Worm (Caenorhabditis elegans): ENCODE data around the gene lonp-2.

Gene lonp-2

DNA sequence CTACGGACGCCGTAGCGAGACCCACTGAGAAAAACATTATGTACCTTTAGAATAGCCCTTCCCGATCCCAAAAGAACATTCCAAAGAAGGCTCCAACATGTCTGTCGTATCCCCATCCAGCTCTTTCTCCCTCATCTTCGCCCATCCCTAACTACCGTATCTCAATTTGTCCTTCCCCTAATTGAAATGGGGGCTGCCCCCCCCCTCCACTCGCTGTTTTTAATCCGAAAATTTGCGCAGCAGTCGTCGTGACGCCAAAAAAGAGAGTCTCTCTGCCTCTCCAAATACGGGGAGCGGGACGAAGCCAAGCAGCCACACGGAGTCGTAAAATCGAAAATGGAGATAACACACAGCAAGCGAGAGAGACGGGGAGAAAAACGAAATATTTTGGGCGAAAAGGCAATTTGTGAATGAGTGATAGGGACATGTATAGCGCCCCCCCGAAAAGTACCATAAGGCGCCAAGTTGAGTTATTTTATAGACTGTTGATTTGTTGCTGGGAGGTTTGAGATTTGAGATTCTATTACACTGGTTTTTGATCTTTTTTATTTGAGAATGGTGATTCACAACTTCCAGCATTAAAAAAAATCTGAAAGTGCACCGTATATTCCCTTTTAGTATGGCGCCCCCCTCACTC is 25.5 kb upstream of the lonp-2 start:
- TF ChIP-seq sox-4 (tag; optimal IDR thresholded peaks at IDR 0.05) (no peak), hlh-4 (tag; optimal IDR thresholded peaks at IDR 0.05) (no peak), skn-1 (tag; optimal IDR thresholded peaks at IDR 0.05) (no peak), nhr-47 (tag; optimal IDR thresholded peaks at IDR 0.05) (no peak), snu-23 (GFP tag; optimal IDR thresholded peaks at IDR 0.05) (no peak), ztf-4 (tag; optimal IDR thresholded peaks at IDR 0.05) (no peak), lir-3 (tag; optimal IDR thresholded peaks at IDR 0.05; ENCODE audit: poor library complexity) (no peak), ceh-63 (GFP tag; optimal IDR thresholded peaks at IDR 0.05) (peak; percentile 88), pqm-1 (tag; optimal IDR thresholded peaks at IDR 0.05) (no peak), lin-13 (GFP tag; optimal IDR thresholded peaks at IDR 0.05) (no peak), ets-5 (GFP tag; IDR thresholded peaks at IDR 0.05) (no peak), nhr-85 (tag) (peak; percentile 62), nhr-71 (tag; optimal IDR thresholded peaks at IDR 0.05) (no peak), lin-15B (tag; optimal IDR thresholded peaks at IDR 0.05) (no peak), lin-39 (tag; optimal IDR thresholded peaks at IDR 0.05) (no peak), lin-14 (GFP tag; optimal IDR thresholded peaks at IDR 0.05) (peak; percentile 30), blmp-1 (tag; optimal IDR thresholded peaks at IDR 0.05) (peak; percentile 19), lsy-2 (tag; optimal IDR thresholded peaks at IDR 0.05) (peak in 1 of 2 experiments; percentile 11), hpl-2 (GFP tag; optimal IDR thresholded peaks at IDR 0.05) (no peak), snpc-4 (tag; optimal IDR thresholded peaks at IDR 0.05) (no peak), ceh-8 (GFP tag; optimal IDR thresholded peaks at IDR 0.05) (no peak), F16B12.6 (tag; optimal IDR thresholded peaks at IDR 0.05) (no peak), egl-27 (tag; optimal IDR thresholded peaks at IDR 0.05) (no peak), nhr-77 (tag; optimal IDR thresholded peaks at IDR 0.05) (no peak), mef-2 (tag; optimal IDR thresholded peaks at IDR 0.05) (no peak), pag-3 (tag; optimal IDR thresholded peaks at IDR 0.05; ENCODE audit: borderline replicate concordance, insufficient read depth) (no peak), efl-3 (GFP tag; optimal IDR thresholded peaks at IDR 0.05) (no peak), unc-30 (tag; optimal IDR thresholded peaks at IDR 0.05) (no peak), aha-1 (tag; optimal IDR thresholded peaks at IDR 0.05) (no peak), alr-1 (tag; optimal IDR thresholded peaks at IDR 0.05; ENCODE audit: borderline replicate concordance) (no peak)

DNA sequence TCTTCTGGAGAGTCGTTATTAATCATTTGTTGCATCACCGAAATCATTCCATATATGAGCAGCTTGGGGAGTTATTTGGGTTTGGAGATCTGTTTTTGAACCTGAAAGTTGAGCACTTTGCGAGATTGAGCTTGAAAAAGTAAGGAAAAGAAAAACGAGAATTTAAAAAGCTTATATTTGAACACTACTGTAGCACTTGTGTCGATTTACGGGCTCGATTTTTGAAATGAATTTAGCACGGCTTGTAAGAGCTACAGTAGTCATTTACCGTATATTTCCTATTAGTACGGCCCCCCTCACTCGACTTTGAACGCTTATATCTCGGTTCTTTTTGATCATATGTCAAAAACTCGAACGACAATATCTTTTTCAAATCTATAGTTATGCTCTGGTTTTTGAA is 23.4 kb upstream of the lonp-2 start, which contains the start of gene nob-1:
Gene nob-1 (minus strand): TSS at position 101 of the 400 bp plus-strand sequence.
- TF ChIP-seq unc-98 (GFP tag; IDR thresholded peaks at IDR 0.05), result no peak

DNA sequence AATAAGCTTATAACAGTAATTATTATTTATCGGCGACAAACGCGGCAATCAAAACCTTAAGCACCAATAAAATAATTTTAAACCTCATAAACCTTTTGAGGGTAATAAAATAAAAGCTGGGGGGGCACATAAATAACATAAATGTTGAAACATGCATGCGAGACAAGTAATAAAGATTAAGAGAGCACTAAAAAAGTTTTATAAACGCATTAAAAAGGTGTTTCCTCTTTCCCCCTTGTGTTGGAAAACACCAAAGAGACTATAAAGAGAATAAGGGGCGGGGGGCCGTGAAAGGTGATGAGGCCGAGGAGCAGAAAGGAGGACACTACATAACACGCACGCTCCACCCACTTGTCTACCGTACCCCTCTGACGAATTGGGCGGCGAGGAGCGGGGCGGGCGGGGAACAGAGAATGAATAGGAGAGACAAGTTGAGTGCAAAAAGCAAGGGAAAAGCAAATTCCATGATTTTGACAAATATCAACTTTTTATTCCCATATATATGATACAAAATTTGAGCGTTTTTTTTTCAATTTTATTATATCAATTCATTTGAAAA is 22.7 kb upstream of the lonp-2 start:
- peak; percentile 8 for TF ChIP-seq dsc-1 (tag; optimal IDR thresholded peaks at IDR 0.05)
- TF ChIP-seq nhr-71 (tag; optimal IDR thresholded peaks at IDR 0.05), result peak; percentile 8
- TF ChIP-seq unc-130 (tag; optimal IDR thresholded peaks at IDR 0.05), result no peak
- no peak for TF ChIP-seq nhr-19 (GFP tag; conservative IDR thresholded peaks at IDR 0.05)
- no peak for TF ChIP-seq hlh-4 (tag; optimal IDR thresholded peaks at IDR 0.05)
- TF ChIP-seq ceh-63 (GFP tag; optimal IDR thresholded peaks at IDR 0.05), result no peak
- peak; percentile 19 for TF ChIP-seq lin-14 (GFP tag; optimal IDR thresholded peaks at IDR 0.05)
- TF ChIP-seq ceh-82 (tag; optimal IDR thresholded peaks at IDR 0.05), result no peak
- TF ChIP-seq lsy-2 (tag; optimal IDR thresholded peaks at IDR 0.05), result peak; percentile 10 to 70
- TF ChIP-seq elt-3 (tag; optimal IDR thresholded peaks at IDR 0.05), result peak in 1 of 6 experiments; percentile 11
- peak; percentile 63 for TF ChIP-seq elt-2 (tag; optimal IDR thresholded peaks at IDR 0.05)
